Worm (Caenorhabditis elegans) whole organism, midembryonic: Measurements from ENCODE around the gene T14B4.3.

Experiments
- T22C8.4 ChIP-seq: fragments of 200-800 bp; sonication (Bioruptor generic); IDR thresholded peaks from 2 replicates; pipeline ENCODE4 v1.3.6; 2022; ENCODE audit warnings: missing genetic modification characterization, missing compliant biosample characterization
- cog-1 ChIP-seq: sonication (generic microtip); optimal IDR thresholded peaks from 2 replicates; lab custom pipeline; 2016; ENCODE audit warnings: missing genetic modification characterization, missing compliant biosample characterization
- flt-1 ChIP-seq: fragments of 200-800 bp; sonication (Bioruptor generic); IDR thresholded peaks from 2 replicates; pipeline ENCODE4 v1.3.6; 2022; ENCODE audit warnings: missing genetic modification characterization, missing compliant biosample characterization
- klf-2 ChIP-seq: fragments of 200-800 bp; sonication (Bioruptor generic); conservative IDR thresholded peaks from 2 replicates; pipeline ENCODE4 v1.3.6; 2022; ENCODE audit warnings: missing genetic modification reagents, missing genetic modification characterization, missing compliant biosample characterization
- med-1 ChIP-seq: sonication (generic microtip); optimal IDR thresholded peaks from 2 replicates; lab custom pipeline; 2017; ENCODE audit warnings: missing genetic modification characterization, mild to moderate bottlenecking, missing compliant biosample characterization, antibody characterized with exemption, missing genetic modification reagents; ENCODE audit not compliant: insufficient read depth
- ref-1 ChIP-seq: fragments of 200-800 bp; sonication (Bioruptor generic); conservative IDR thresholded peaks from 2 replicates; pipeline ENCODE4 v1.3.6; 2022; ENCODE audit warnings: missing genetic modification reagents, missing genetic modification characterization, missing compliant biosample characterization
- tab-1 ChIP-seq: fragments of 200-800 bp; sonication (Bioruptor generic); IDR thresholded peaks from 2 replicates; pipeline ENCODE4 v1.3.6; 2022; ENCODE audit warnings: missing genetic modification characterization, missing compliant biosample characterization
- ztf-23 ChIP-seq: fragments of 200-800 bp; sonication (Bioruptor generic); IDR thresholded peaks from 2 replicates; pipeline ENCODE4 v1.3.6; 2022; ENCODE audit warnings: missing genetic modification reagents, missing genetic modification characterization, missing compliant biosample characterization
- ztf-29 ChIP-seq: fragments of 200-800 bp; sonication (Bioruptor generic); IDR thresholded peaks from 2 replicates; pipeline ENCODE4 v1.3.6; 2022; ENCODE audit warnings: missing genetic modification reagents, missing genetic modification characterization, missing compliant biosample characterization

T14B4.3 gene

DNA sequence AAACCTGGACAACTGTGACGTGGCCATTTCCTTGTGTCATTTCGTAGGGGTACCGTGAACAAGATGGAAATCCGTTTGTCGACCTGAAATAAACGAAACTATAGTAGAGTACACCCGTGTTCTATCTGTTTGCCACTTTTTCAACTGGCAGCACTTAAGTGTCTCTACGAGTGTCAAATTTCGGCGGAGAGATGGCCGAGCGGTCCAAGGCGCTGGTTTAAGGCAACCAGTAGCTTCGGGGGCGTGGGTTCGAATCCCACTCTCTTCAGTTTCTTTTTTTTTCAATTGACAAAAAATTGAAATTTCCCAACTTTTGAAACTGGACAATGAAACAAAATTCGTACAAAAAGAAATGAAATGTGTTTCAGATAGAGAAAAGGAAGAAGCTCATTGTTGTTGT, 13.2 kb upstream of the T14B4.3 start:
- no peak for TF ChIP-seq cog-1 (tag; lab: Kevin White, UChicago)
- TF ChIP-seq ref-1, result no peak
- TF ChIP-seq klf-2 (GFP tag; lab: Robert Waterston, UW), result no peak
- TF ChIP-seq tab-1 (GFP tag; lab: Robert Waterston, UW), result peak; percentile 70; the same call in 1 of the 2 replicates
- TF ChIP-seq med-1, result peak; percentile 9
- TF ChIP-seq ztf-23 (GFP tag; lab: Robert Waterston, UW), result peak; percentile 85
- TF ChIP-seq flt-1 (GFP tag; lab: Robert Waterston, UW), result peak; percentile 65; the same call in 1 of the 2 replicates
- no peak for TF ChIP-seq T22C8.4 (GFP tag; lab: Robert Waterston, UW)
- TF ChIP-seq ztf-29 (GFP tag; lab: Robert Waterston, UW), result 0 out of 2 replicates have a peak, but pooled peaks have one; percentile 45

DNA sequence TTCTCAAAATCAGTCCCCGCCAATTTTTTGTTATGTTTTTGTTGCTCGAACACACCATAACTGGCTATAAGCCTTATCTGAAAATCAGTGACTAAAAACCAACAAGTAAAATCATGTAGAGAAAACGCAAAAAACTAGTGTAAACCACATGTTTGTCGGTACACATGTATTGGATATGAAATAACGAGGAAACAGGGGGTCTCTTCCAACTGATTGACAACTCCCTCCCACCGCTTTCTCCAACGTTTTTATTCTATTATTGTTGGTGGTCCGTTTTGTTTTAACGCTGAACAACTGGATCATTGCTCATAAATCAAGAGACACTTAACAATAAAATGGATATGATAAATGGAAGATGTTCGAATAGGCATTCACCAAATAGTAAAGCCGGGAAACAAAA, 7.9 kb upstream of the T14B4.3 start:
- TF ChIP-seq cog-1 (tag; lab: Kevin White, UChicago), result no peak
- TF ChIP-seq T22C8.4 (GFP tag; lab: Robert Waterston, UW), result no peak
- TF ChIP-seq ztf-23 (GFP tag; lab: Robert Waterston, UW), result no peak
- no peak for TF ChIP-seq flt-1 (GFP tag; lab: Robert Waterston, UW)
- no peak for TF ChIP-seq klf-2 (GFP tag; lab: Robert Waterston, UW)
- no peak for TF ChIP-seq ztf-29 (GFP tag; lab: Robert Waterston, UW)
- TF ChIP-seq tab-1 (GFP tag; lab: Robert Waterston, UW), result no peak
- no peak for TF ChIP-seq ref-1
- TF ChIP-seq med-1, result no peak

- TF ChIP-seq tab-1 (GFP tag; lab: Robert Waterston, UW), result no peak
- TF ChIP-seq ref-1, result no peak
- no peak for TF ChIP-seq klf-2 (GFP tag; lab: Robert Waterston, UW)
- no peak for TF ChIP-seq ztf-29 (GFP tag; lab: Robert Waterston, UW)
- no peak for TF ChIP-seq T22C8.4 (GFP tag; lab: Robert Waterston, UW)
- no peak for TF ChIP-seq ztf-23 (GFP tag; lab: Robert Waterston, UW)
- no peak for TF ChIP-seq med-1
- TF ChIP-seq flt-1 (GFP tag; lab: Robert Waterston, UW), result no peak
- no peak for TF ChIP-seq cog-1 (tag; lab: Kevin White, UChicago)
Measured at ce11 chrII:6729331-6729730, 5.4 kb upstream of the T14B4.3 start, which contains the start of gene T14B4.8. T14B4.8 (minus strand) TSS chrII:6729390.

DNA sequence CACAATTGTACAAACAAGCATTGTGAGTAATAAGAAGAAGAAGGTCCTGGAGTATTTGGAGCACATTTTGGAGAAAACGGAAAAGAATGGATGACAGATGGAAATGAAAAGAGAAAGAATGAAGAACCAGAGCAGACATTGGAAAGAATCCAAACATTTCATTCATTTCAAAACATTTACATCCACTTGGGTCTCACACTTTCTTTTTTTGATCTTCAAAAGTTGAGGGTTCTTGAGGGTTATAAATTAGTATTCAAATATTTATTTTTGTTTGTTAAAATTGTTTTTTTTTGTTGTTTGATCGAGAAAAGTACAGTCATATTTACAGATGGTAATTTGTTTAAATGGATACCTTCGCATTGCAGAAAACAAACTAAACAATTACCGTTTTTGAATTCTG, 1.0 kb upstream of the T14B4.3 start, which contains the start of gene T14B4.9:
Gene T14B4.9, minus strand, starts transcription at position 101 of the 400 bp plus-strand sequence.
- TF ChIP-seq T22C8.4 (GFP tag; lab: Robert Waterston, UW) (no peak), ztf-23 (GFP tag; lab: Robert Waterston, UW) (no peak), ref-1 (no peak), med-1 (no peak), flt-1 (GFP tag; lab: Robert Waterston, UW) (no peak), klf-2 (GFP tag; lab: Robert Waterston, UW) (no peak), cog-1 (tag; lab: Kevin White, UChicago) (no peak), tab-1 (GFP tag; lab: Robert Waterston, UW) (no peak), ztf-29 (GFP tag; lab: Robert Waterston, UW) (no peak)

ce11 chrII:6736066-6736465, 1.3 kb downstream of the T14B4.3 start, which contains the start of gene mrps-18.C:
mrps-18.C (plus strand) TSS chrII:6736203.
- TF ChIP-seq ztf-23 (GFP tag; lab: Robert Waterston, UW) (no peak), ref-1 (no peak), flt-1 (GFP tag; lab: Robert Waterston, UW) (no peak), ztf-29 (GFP tag; lab: Robert Waterston, UW) (no peak), cog-1 (tag; lab: Kevin White, UChicago) (no peak), tab-1 (GFP tag; lab: Robert Waterston, UW) (no peak), med-1 (no peak), klf-2 (GFP tag; lab: Robert Waterston, UW) (no peak), T22C8.4 (GFP tag; lab: Robert Waterston, UW) (no peak)

DNA sequence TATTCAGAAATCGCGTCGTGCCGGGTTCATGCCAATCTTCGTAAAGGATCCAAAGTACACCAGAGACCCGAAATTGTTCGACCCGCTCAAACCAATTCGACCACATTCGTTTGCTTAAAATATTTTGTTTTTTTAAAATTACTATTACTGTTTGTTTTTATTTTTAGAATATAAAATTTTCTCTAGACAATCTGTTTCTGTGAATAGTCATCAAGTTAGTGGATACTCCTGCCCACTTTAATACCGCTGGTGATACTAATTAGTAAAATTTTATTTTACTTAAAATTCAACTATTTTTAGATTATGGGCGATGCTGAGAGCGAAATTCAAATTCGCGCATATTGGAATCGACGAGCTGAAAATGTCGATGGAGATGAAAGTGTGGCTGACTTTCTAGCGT, 1.9 kb downstream of the T14B4.3 start, which contains the start of gene T14B4.1:
Gene T14B4.1, plus strand, starts transcription at position 301 of the 400 bp plus-strand sequence.
- TF ChIP-seq klf-2 (GFP tag; lab: Robert Waterston, UW) (no peak), ref-1 (no peak), ztf-29 (GFP tag; lab: Robert Waterston, UW) (no peak), ztf-23 (GFP tag; lab: Robert Waterston, UW) (no peak), cog-1 (tag; lab: Kevin White, UChicago) (no peak), med-1 (no peak), T22C8.4 (GFP tag; lab: Robert Waterston, UW) (no peak), flt-1 (GFP tag; lab: Robert Waterston, UW) (no peak), tab-1 (GFP tag; lab: Robert Waterston, UW) (no peak)

DNA sequence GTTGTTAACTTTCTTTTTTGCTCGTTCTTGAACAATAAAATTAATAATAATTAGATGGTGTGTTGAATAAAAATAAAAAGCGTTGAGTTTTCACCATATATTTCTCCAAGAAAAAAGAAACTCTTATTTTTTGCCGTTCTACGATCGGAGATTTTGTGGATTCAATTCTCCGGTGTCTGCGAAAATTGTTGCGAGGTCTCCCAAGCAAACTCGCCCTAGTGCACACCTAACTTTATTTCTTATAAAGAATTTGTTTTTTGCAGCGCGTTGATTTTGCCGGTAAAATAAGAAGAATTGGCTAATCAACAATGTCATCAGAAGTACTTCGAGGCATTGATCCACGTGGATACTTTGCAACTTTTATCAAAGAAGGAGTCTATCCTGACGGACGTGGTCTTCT, 6.7 kb downstream of the T14B4.3 start, which contains the start of gene exos-8:
Gene exos-8, plus strand, starts transcription at position 264 of the 400 bp plus-strand sequence.
- peak; percentile 41 for TF ChIP-seq cog-1 (tag; lab: Kevin White, UChicago)
- no peak for TF ChIP-seq T22C8.4 (GFP tag; lab: Robert Waterston, UW)
- no peak for TF ChIP-seq med-1
- 0 out of 2 replicates have a peak, but pooled peaks have one; percentile 34 for TF ChIP-seq ztf-29 (GFP tag; lab: Robert Waterston, UW)
- peak; percentile 77; the same call in 1 of the 2 replicates for TF ChIP-seq flt-1 (GFP tag; lab: Robert Waterston, UW)
- 0 out of 2 replicates have a peak, but pooled peaks have one; percentile 20 for TF ChIP-seq tab-1 (GFP tag; lab: Robert Waterston, UW)
- peak; percentile 64; the same call in 1 of the 2 replicates for TF ChIP-seq klf-2 (GFP tag; lab: Robert Waterston, UW)
- TF ChIP-seq ref-1, result no peak
- no peak for TF ChIP-seq ztf-23 (GFP tag; lab: Robert Waterston, UW)

DNA sequence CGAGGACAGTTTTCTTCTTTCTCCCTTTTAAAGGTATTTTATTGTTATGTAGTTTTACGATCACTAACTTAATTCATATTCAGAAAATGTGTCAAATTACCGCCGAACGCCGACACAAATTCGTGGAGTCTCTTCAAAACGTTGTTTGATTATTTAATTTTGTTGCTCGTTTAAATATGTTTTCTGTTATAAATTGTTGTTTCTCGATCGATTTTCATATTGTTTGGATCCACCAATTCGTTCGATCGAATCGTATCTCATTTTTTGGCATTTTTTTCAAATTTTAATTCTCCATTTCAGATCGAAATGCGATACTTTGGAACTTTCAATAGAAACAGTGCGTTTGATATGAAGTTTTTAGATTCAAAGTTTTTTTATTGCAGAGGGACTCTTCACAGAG, 7.9 kb downstream of the T14B4.3 start, which contains the start of gene F41G3.6:
Gene F41G3.6, plus strand, starts transcription at position 301 of the 400 bp plus-strand sequence.
- TF ChIP-seq flt-1 (GFP tag; lab: Robert Waterston, UW), result no peak
- TF ChIP-seq tab-1 (GFP tag; lab: Robert Waterston, UW), result no peak
- no peak for TF ChIP-seq ztf-29 (GFP tag; lab: Robert Waterston, UW)
- no peak for TF ChIP-seq med-1
- no peak for TF ChIP-seq ztf-23 (GFP tag; lab: Robert Waterston, UW)
- no peak for TF ChIP-seq T22C8.4 (GFP tag; lab: Robert Waterston, UW)
- TF ChIP-seq klf-2 (GFP tag; lab: Robert Waterston, UW), result no peak
- TF ChIP-seq cog-1 (tag; lab: Kevin White, UChicago), result no peak
- no peak for TF ChIP-seq ref-1

DNA sequence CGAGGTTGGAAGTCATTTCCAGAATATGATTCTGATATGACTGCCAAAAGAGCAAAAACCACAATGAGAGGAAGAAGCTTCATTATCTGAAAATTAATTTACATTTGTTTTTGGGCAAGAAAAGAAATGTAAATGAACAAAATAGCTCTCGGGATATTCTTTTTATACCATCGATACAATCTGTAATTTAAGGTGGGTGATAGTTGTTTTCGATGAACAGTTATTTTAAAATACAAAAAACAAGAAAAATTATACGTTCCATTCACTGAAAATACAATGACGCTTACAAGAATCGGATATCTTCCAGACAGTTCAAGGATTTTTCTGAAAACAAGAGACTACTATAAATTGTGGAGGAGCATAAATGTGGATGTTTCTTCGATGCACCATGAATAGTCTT, 9.9 kb downstream of the T14B4.3 start, which contains the start of gene ins-15:
Gene ins-15, minus strand, starts transcription at position 101 of the 400 bp plus-strand sequence.
- TF ChIP-seq klf-2 (GFP tag; lab: Robert Waterston, UW) (no peak), cog-1 (tag; lab: Kevin White, UChicago) (no peak), ztf-29 (GFP tag; lab: Robert Waterston, UW) (no peak), tab-1 (GFP tag; lab: Robert Waterston, UW) (no peak), ztf-23 (GFP tag; lab: Robert Waterston, UW) (no peak), T22C8.4 (GFP tag; lab: Robert Waterston, UW) (no peak)
